Worm (Caenorhabditis elegans) whole organism, L4 larva: ENCODE measurements around the gene H06I04.3.

Experiments used
- R02D3.7 ChIP-seq: fragments of 150-350 bp; sonication (generic microtip); optimal IDR thresholded peaks from 3 replicates; lab custom pipeline; 2014; ENCODE audit warnings: missing biosample characterization, missing genetic modification characterization
- Y48G9A.11 ChIP-seq: fragments of 200-800 bp; sonication (Bioruptor generic); IDR thresholded peaks from 2 replicates; pipeline ENCODE4 v1.3.6; 2022; ENCODE audit warnings: missing genetic modification reagents, missing genetic modification characterization, missing compliant biosample characterization
- ceh-82 ChIP-seq: sonication (generic microtip); optimal IDR thresholded peaks from 2 replicates; lab custom pipeline; 2017; ENCODE audit warnings: missing biosample characterization, missing genetic modification characterization
- dmd-8 ChIP-seq: fragments of 200-800 bp; sonication (Bioruptor generic); IDR thresholded peaks from 2 replicates; pipeline ENCODE4 v1.3.6; 2022; ENCODE audit warnings: missing genetic modification characterization, missing compliant biosample characterization
- dve-1 ChIP-seq: sonication (generic microtip); optimal IDR thresholded peaks from 2 replicates; lab custom pipeline; 2017; ENCODE audit warnings: antibody characterized with exemption, mild to moderate bottlenecking, missing genetic modification characterization, missing compliant biosample characterization; ENCODE audit not compliant: insufficient read depth
- spr-1 ChIP-seq: sonication (generic microtip); optimal IDR thresholded peaks from 2 replicates; lab custom pipeline; 2016; ENCODE audit warnings: mild to moderate bottlenecking, missing genetic modification characterization, missing compliant biosample characterization
- unc-130 ChIP-seq: sonication (generic microtip); optimal IDR thresholded peaks from 2 replicates; lab custom pipeline; 2016; ENCODE audit warnings: missing genetic modification reagents, missing genetic modification characterization, missing compliant biosample characterization
- unc-62 ChIP-seq, 3 experiments: fragments of 150-350 bp in 1 of 3; sonication (generic microtip); optimal IDR thresholded peaks in 2 of 3; peaks in 1 of 3; 1 replicate in 1 of 3; 2 replicates in 2 of 3; lab custom pipeline; 2014 to 2017; ENCODE audit warnings: missing biosample characterization in 3 of 3, missing genetic modification characterization in 3 of 3, missing genetic modification reagents in 3 of 3, missing genotype in 1 of 3

- TF ChIP-seq spr-1 (tag; lab: Kevin White, UChicago) = no peak
- TF ChIP-seq dmd-8 (GFP tag; lab: Robert Waterston, UW) = no peak
- no peak for TF ChIP-seq unc-130 (GFP tag; lab: Kevin White, UChicago)
- TF ChIP-seq Y48G9A.11 = no peak
- TF ChIP-seq dve-1 (tag; lab: Kevin White, UChicago) = no peak
- no peak for TF ChIP-seq ceh-82 (tag; lab: Kevin White, UChicago)
- TF ChIP-seq R02D3.7 (tag; lab: Kevin White, UChicago) = no peak
- TF ChIP-seq unc-62 (GFP tag; optimal IDR thresholded peaks at IDR 0.05 in 1 of 2; lab: Kevin White, UChicago) = no peak
- TF ChIP-seq unc-62 (tag; optimal IDR thresholded peaks at IDR 0.05; lab: Kevin White, UChicago) = no peak
Measured at ce11 chrIII:3033507-3033906, 36.8 kb upstream of the H06I04.3 start.
